Fruit fly (Drosophila melanogaster): ENCODE results near the gene CG33986.

Gene CG33986

dm6 chr3L:15525153-15525552, at the start of gene CG33986:
TSS of gene CG33986 (minus strand) at chr3L:15525253.
- TF ChIP-seq CG8478 (optimal IDR thresholded peaks at IDR 0.05): no peak
- TF ChIP-seq usp (GFP tag; optimal IDR thresholded peaks at IDR 0.05): no peak
- no peak for TF ChIP-seq EcR (GFP tag; optimal IDR thresholded peaks at IDR 0.05)
- TF ChIP-seq Dll (optimal IDR thresholded peaks at IDR 0.05): no peak
- TF ChIP-seq pan (optimal IDR thresholded peaks at IDR 0.05): no peak
- no peak for TF ChIP-seq psq (optimal IDR thresholded peaks at IDR 0.05)

dm6 chr3L:15570571-15570970, 45.5 kb upstream of the CG33986 start:
- TF ChIP-seq EcR (GFP tag; optimal IDR thresholded peaks at IDR 0.05): no peak
- TF ChIP-seq CG8478 (optimal IDR thresholded peaks at IDR 0.05): no peak
- TF ChIP-seq pan (optimal IDR thresholded peaks at IDR 0.05): no peak
- no peak for TF ChIP-seq psq (optimal IDR thresholded peaks at IDR 0.05)
- TF ChIP-seq usp (GFP tag; optimal IDR thresholded peaks at IDR 0.05): no peak
- no peak for TF ChIP-seq Dll (optimal IDR thresholded peaks at IDR 0.05)

- TF ChIP-seq CG8478 (optimal IDR thresholded peaks at IDR 0.05) (no peak), EcR (GFP tag; optimal IDR thresholded peaks at IDR 0.05) (no peak), Dll (optimal IDR thresholded peaks at IDR 0.05) (no peak), pan (optimal IDR thresholded peaks at IDR 0.05) (no peak), psq (optimal IDR thresholded peaks at IDR 0.05) (no peak), usp (GFP tag; optimal IDR thresholded peaks at IDR 0.05) (no peak)
Observed at dm6 chr3L:15568748-15569147, 43.7 kb upstream of the CG33986 start.

dm6 chr3L:15566484-15566955, 41.5 kb upstream of the CG33986 start:
- no peak for TF ChIP-seq EcR (GFP tag; optimal IDR thresholded peaks at IDR 0.05)
- no peak for TF ChIP-seq psq (optimal IDR thresholded peaks at IDR 0.05)
- no peak for TF ChIP-seq pan (optimal IDR thresholded peaks at IDR 0.05)
- TF ChIP-seq usp (GFP tag; optimal IDR thresholded peaks at IDR 0.05): no peak
- TF ChIP-seq CG8478 (optimal IDR thresholded peaks at IDR 0.05): no peak
- no peak for TF ChIP-seq Dll (optimal IDR thresholded peaks at IDR 0.05)

- no peak for TF ChIP-seq Dll (optimal IDR thresholded peaks at IDR 0.05)
- peak; percentile 38 for TF ChIP-seq CG8478 (optimal IDR thresholded peaks at IDR 0.05)
Observed at dm6 chr3L:15565829-15566433, 40.9 kb upstream of the CG33986 start, which contains the start of gene dop. TSS of gene dop (plus strand) at chr3L:15566013.

- no peak for TF ChIP-seq EcR (GFP tag; optimal IDR thresholded peaks at IDR 0.05)
Observed at dm6 chr3L:15563851-15564106, 38.7 kb upstream of the CG33986 start.

- no peak for TF ChIP-seq CG8478 (optimal IDR thresholded peaks at IDR 0.05)
- no peak for TF ChIP-seq psq (optimal IDR thresholded peaks at IDR 0.05)
- TF ChIP-seq usp (GFP tag; optimal IDR thresholded peaks at IDR 0.05): no peak
- no peak for TF ChIP-seq Dll (optimal IDR thresholded peaks at IDR 0.05)
- TF ChIP-seq pan (optimal IDR thresholded peaks at IDR 0.05): no peak
- no peak for TF ChIP-seq EcR (GFP tag; optimal IDR thresholded peaks at IDR 0.05)
Observed at dm6 chr3L:15563058-15563850, 38.2 kb upstream of the CG33986 start, which contains the start of the genes CG7739 and SCCRO. TSS of gene CG7739 (minus strand) at chr3L:15563065. TSS of gene SCCRO (plus strand) at chr3L:15563427.

dm6 chr3L:15562727-15563057, 37.6 kb upstream of the CG33986 start:
- TF ChIP-seq psq (optimal IDR thresholded peaks at IDR 0.05): no peak
- no peak for TF ChIP-seq CG8478 (optimal IDR thresholded peaks at IDR 0.05)
- no peak for TF ChIP-seq Dll (optimal IDR thresholded peaks at IDR 0.05)
- TF ChIP-seq EcR (GFP tag; optimal IDR thresholded peaks at IDR 0.05): no peak
- no peak for TF ChIP-seq pan (optimal IDR thresholded peaks at IDR 0.05)
- no peak for TF ChIP-seq usp (GFP tag; optimal IDR thresholded peaks at IDR 0.05)

dm6 chr3L:15553993-15554644, 29.1 kb upstream of the CG33986 start, which contains the start of gene AGO2:
TSS of gene AGO2 (plus strand) at chr3L:15554113.
- TF ChIP-seq EcR (GFP tag; optimal IDR thresholded peaks at IDR 0.05) (no peak), usp (GFP tag; optimal IDR thresholded peaks at IDR 0.05) (no peak), psq (optimal IDR thresholded peaks at IDR 0.05) (no peak), pan (optimal IDR thresholded peaks at IDR 0.05) (no peak), Dll (optimal IDR thresholded peaks at IDR 0.05) (no peak), CG8478 (optimal IDR thresholded peaks at IDR 0.05) (no peak)

dm6 chr3L:15548843-15549242, 23.8 kb upstream of the CG33986 start:
- TF ChIP-seq usp (GFP tag; optimal IDR thresholded peaks at IDR 0.05) (no peak), CG8478 (optimal IDR thresholded peaks at IDR 0.05) (no peak), Dll (optimal IDR thresholded peaks at IDR 0.05) (no peak), pan (optimal IDR thresholded peaks at IDR 0.05) (no peak), EcR (GFP tag; optimal IDR thresholded peaks at IDR 0.05) (no peak)

- TF ChIP-seq pan (optimal IDR thresholded peaks at IDR 0.05) (peak; percentile 32), psq (optimal IDR thresholded peaks at IDR 0.05) (no peak)
Observed at dm6 chr3L:15547187-15547790, 22.2 kb upstream of the CG33986 start.

Measured in whole organism.